Worm (Caenorhabditis elegans): ENCODE measurements around the gene Y75B8A.31.
"Not testable (repeated sequence)": the region's sequence is repeated elsewhere in the genome, so short reads cannot be mapped to it uniquely, and the experiment has no call there.

Gene Y75B8A.31

ce11 chrIII:12375614-12376013 lies 24.2 kb downstream of the Y75B8A.31 start:
- no peak for TF ChIP-seq eyg-1 (tag; optimal IDR thresholded peaks at IDR 0.05)
- no peak for TF ChIP-seq pros-1 (tag; optimal IDR thresholded peaks at IDR 0.05)
- TF ChIP-seq ceh-18 (tag; optimal IDR thresholded peaks at IDR 0.05): no peak
- no peak for TF ChIP-seq ceh-24 (tag; optimal IDR thresholded peaks at IDR 0.05)

ce11 chrIII:12377198-12377662 lies 25.8 kb downstream of the Y75B8A.31 start, which contains the start of gene pph-4.2:
TSS of gene pph-4.2 (minus strand) at chrIII:12377248.
- TF ChIP-seq nfya-1 (tag; optimal IDR thresholded peaks at IDR 0.05) (peak; percentile 9), zip-5 (tag; optimal IDR thresholded peaks at IDR 0.05) (no peak)

ce11 chrIII:12383709-12384108 lies 32.3 kb downstream of the Y75B8A.31 start, which contains the start of gene Y49E10.4:
TSS of gene Y49E10.4 (minus strand) at chrIII:12383809.
- not testable (repeated sequence) for TF ChIP-seq ceh-45 (GFP tag; IDR thresholded peaks at IDR 0.05); ceh-14 (tag; optimal IDR thresholded peaks at IDR 0.05); elt-2 (tag; optimal IDR thresholded peaks at IDR 0.05)

ce11 chrIII:12386597-12386996 lies 35.2 kb downstream of the Y75B8A.31 start, which contains the start of gene Y49E10.30:
TSS of gene Y49E10.30 (plus strand) at chrIII:12386897.
- not testable (repeated sequence) for TF ChIP-seq npax-4, eyg-1, che-1 (tag; optimal IDR thresholded peaks at IDR 0.05)

- TF ChIP-seq unc-3 (GFP tag; conservative IDR thresholded peaks at IDR 0.05): no peak
- TF ChIP-seq unc-3 (tag; optimal IDR thresholded peaks at IDR 0.05): no peak
- no peak for TF ChIP-seq C08G9.2 (tag; optimal IDR thresholded peaks at IDR 0.05)
- no peak for TF ChIP-seq ceh-6 (GFP tag; optimal IDR thresholded peaks at IDR 0.05)
- no peak for TF ChIP-seq K02D7.2 (tag; optimal IDR thresholded peaks at IDR 0.05)
- no peak for TF ChIP-seq hlh-13 (GFP tag; optimal IDR thresholded peaks at IDR 0.05)
- no peak for TF ChIP-seq tbx-7 (tag; optimal IDR thresholded peaks at IDR 0.05)
- TF ChIP-seq lin-11 (tag; optimal IDR thresholded peaks at IDR 0.05): no peak
- no peak for TF ChIP-seq mec-3 (tag; optimal IDR thresholded peaks at IDR 0.05; ENCODE audit: borderline replicate concordance)
- TF ChIP-seq C38D4.7 (GFP tag; optimal IDR thresholded peaks at IDR 0.05): no peak
- TF ChIP-seq ets-4 (tag; optimal IDR thresholded peaks at IDR 0.05): no peak
- TF ChIP-seq dve-1 (tag; optimal IDR thresholded peaks at IDR 0.05): no peak
- no peak for TF ChIP-seq F13H6.1 (tag; optimal IDR thresholded peaks at IDR 0.05)
- no peak for TF ChIP-seq ama-1 (optimal IDR thresholded peaks at IDR 0.05)
- TF ChIP-seq unc-86 (tag; optimal IDR thresholded peaks at IDR 0.05): no peak
- TF ChIP-seq sdc-2 (tag; optimal IDR thresholded peaks at IDR 0.05): no peak
- no peak for TF ChIP-seq fkh-6 (tag; optimal IDR thresholded peaks at IDR 0.05)
- no peak for TF ChIP-seq gmeb-2 (tag; optimal IDR thresholded peaks at IDR 0.05)
- TF ChIP-seq zip-5 (tag; optimal IDR thresholded peaks at IDR 0.05): no peak
- TF ChIP-seq hlh-30 (tag; optimal IDR thresholded peaks at IDR 0.05; ENCODE audit: insufficient read depth): no peak
- no peak for TF ChIP-seq ref-2 (tag; optimal IDR thresholded peaks at IDR 0.05)
Measured at ce11 chrIII:12388106-12388505, 36.7 kb downstream of the Y75B8A.31 start.

- no peak for TF ChIP-seq pha-2 (tag; optimal IDR thresholded peaks at IDR 0.05)
- peak; percentile 44 for TF ChIP-seq ceh-48 (tag; optimal IDR thresholded peaks at IDR 0.05)
Measured at ce11 chrIII:12395085-12395484, 43.6 kb downstream of the Y75B8A.31 start, which contains the start of gene Y49E10.10. TSS of gene Y49E10.10 (plus strand) at chrIII:12395465.
